Worm (Caenorhabditis elegans) whole organism, L3 larva: Measurements from ENCODE around the gene srh-220.
A peak's percentile ranks its signal among the peaks of the same experiment; 100 is the strongest.

Source experiments
- R02D3.7 ChIP-seq: fragments of 150-350 bp; optimal IDR thresholded peaks from 2 replicates; lab custom pipeline; 2014; ENCODE audit warnings: missing biosample characterization, missing genetic modification characterization
- ama-1 ChIP-seq: fragments of 150-350 bp; optimal IDR thresholded peaks from 2 replicates; lab custom pipeline; 2018
- ceh-16 ChIP-seq: sonication (generic microtip); optimal IDR thresholded peaks from 2 replicates; lab custom pipeline; 2017; ENCODE audit warnings: missing biosample characterization, missing genetic modification characterization
- ceh-28 ChIP-seq: fragments of 150-350 bp; optimal IDR thresholded peaks from 2 replicates; lab custom pipeline; 2014; ENCODE audit warnings: missing biosample characterization, missing genetic modification reagents, missing genetic modification characterization
- daf-12 ChIP-seq: fragments of 150-350 bp; optimal IDR thresholded peaks from 2 replicates; lab custom pipeline; 2014; ENCODE audit warnings: missing biosample characterization, missing genetic modification reagents, missing genetic modification characterization
- egl-27 ChIP-seq: sonication (generic microtip); optimal IDR thresholded peaks from 4 replicates; lab custom pipeline; 2017; ENCODE audit warnings: missing biosample characterization, missing genetic modification reagents, missing genetic modification characterization
- egl-5 ChIP-seq: fragments of 150-350 bp; optimal IDR thresholded peaks from 2 replicates; lab custom pipeline; 2017; ENCODE audit warnings: missing biosample characterization, missing genetic modification reagents, missing genetic modification characterization, inconsistent platforms
- elt-2 ChIP-seq: sonication (generic microtip); optimal IDR thresholded peaks from 2 replicates; lab custom pipeline; 2016; ENCODE audit warnings: missing genetic modification reagents, mild to moderate bottlenecking, missing genetic modification characterization, missing compliant biosample characterization
- fkh-10 ChIP-seq: sonication (generic microtip); optimal IDR thresholded peaks from 2 replicates; lab custom pipeline; 2017; ENCODE audit warnings: missing biosample characterization, missing genetic modification reagents, missing genetic modification characterization
- fkh-2 ChIP-seq: fragments of 150-350 bp; optimal IDR thresholded peaks from 2 replicates; lab custom pipeline; 2014; ENCODE audit warnings: missing biosample characterization, missing genetic modification reagents, missing genetic modification characterization
- fos-1 ChIP-seq: fragments of 150-350 bp; optimal IDR thresholded peaks from 2 replicates; lab custom pipeline; 2014; ENCODE audit warnings: missing biosample characterization, missing genetic modification characterization
- jun-1 ChIP-seq: fragments of 150-350 bp; optimal IDR thresholded peaks from 2 replicates; lab custom pipeline; 2014; ENCODE audit warnings: missing biosample characterization, missing genetic modification reagents, missing genetic modification characterization
- lin-15B ChIP-seq: fragments of 150-350 bp; optimal IDR thresholded peaks from 2 replicates; lab custom pipeline; 2014; ENCODE audit warnings: missing biosample characterization, missing genetic modification characterization
- lin-39 ChIP-seq: fragments of 150-350 bp; optimal IDR thresholded peaks from 2 replicates; lab custom pipeline; 2018; ENCODE audit warnings: missing biosample characterization, missing genetic modification reagents, missing genetic modification characterization
- lsy-12 ChIP-seq: sonication (generic microtip); optimal IDR thresholded peaks from 2 replicates; lab custom pipeline; 2016; ENCODE audit warnings: mild to moderate bottlenecking, missing genetic modification characterization, missing compliant biosample characterization
- mdl-1 ChIP-seq: fragments of 150-350 bp; optimal IDR thresholded peaks from 2 replicates; lab custom pipeline; 2014; ENCODE audit warnings: missing biosample characterization, missing genetic modification characterization
- nfya-1 ChIP-seq: sonication (generic microtip); optimal IDR thresholded peaks from 2 replicates; lab custom pipeline; 2017; ENCODE audit warnings: missing genetic modification characterization, mild to moderate bottlenecking, missing compliant biosample characterization, antibody characterized with exemption, moderate library complexity; ENCODE audit not compliant: insufficient read depth
- nhr-11 ChIP-seq: fragments of 150-350 bp; optimal IDR thresholded peaks from 2 replicates; lab custom pipeline; 2014; ENCODE audit warnings: missing biosample characterization, missing genetic modification characterization
- nhr-12 ChIP-seq: fragments of 150-350 bp; optimal IDR thresholded peaks from 2 replicates; lab custom pipeline; 2014; ENCODE audit warnings: missing biosample characterization, missing genetic modification characterization
- nhr-23 ChIP-seq: fragments of 150-350 bp; optimal IDR thresholded peaks from 2 replicates; lab custom pipeline; 2014; ENCODE audit warnings: missing biosample characterization, missing genetic modification reagents, missing genetic modification characterization
- nhr-237 ChIP-seq: fragments of 150-350 bp; optimal IDR thresholded peaks from 2 replicates; lab custom pipeline; 2014; ENCODE audit warnings: missing biosample characterization, missing genetic modification characterization
- nhr-25 ChIP-seq: sonication (generic microtip); optimal IDR thresholded peaks from 2 replicates; lab custom pipeline; 2017; ENCODE audit warnings: missing biosample characterization, missing genetic modification characterization
- nhr-28 ChIP-seq: fragments of 150-350 bp; optimal IDR thresholded peaks from 2 replicates; lab custom pipeline; 2014; ENCODE audit warnings: missing biosample characterization, missing genetic modification characterization
- nhr-77 ChIP-seq: fragments of 150-350 bp; optimal IDR thresholded peaks from 2 replicates; lab custom pipeline; 2014; ENCODE audit warnings: missing biosample characterization, missing genetic modification characterization
- pqm-1 ChIP-seq: fragments of 150-350 bp; optimal IDR thresholded peaks from 2 replicates; lab custom pipeline; 2017; ENCODE audit warnings: missing biosample characterization, missing genetic modification characterization, inconsistent platforms
- sea-2 ChIP-seq: fragments of 150-350 bp; sonication (generic microtip); optimal IDR thresholded peaks from 4 replicates; lab custom pipeline; 2014; ENCODE audit warnings: missing biosample characterization, missing genetic modification reagents, missing genetic modification characterization
- snpc-4 ChIP-seq: fragments of 150-350 bp; optimal IDR thresholded peaks from 2 replicates; lab custom pipeline; 2014; ENCODE audit warnings: missing biosample characterization, missing genetic modification characterization
- tbx-2 ChIP-seq: sonication (generic microtip); optimal IDR thresholded peaks from 2 replicates; lab custom pipeline; 2016; ENCODE audit warnings: mild to moderate bottlenecking, missing genetic modification characterization, missing compliant biosample characterization
- zag-1 ChIP-seq: fragments of 150-350 bp; optimal IDR thresholded peaks from 2 replicates; lab custom pipeline; 2014; ENCODE audit warnings: missing biosample characterization, missing genetic modification characterization
- ztf-11 ChIP-seq: fragments of 150-350 bp; optimal IDR thresholded peaks from 2 replicates; lab custom pipeline; 2014; ENCODE audit warnings: missing biosample characterization, missing genetic modification characterization

srh-220 gene

ce11 chrIV:3973049-3973448, 4.8 kb downstream of the srh-220 start, which contains the start of gene clec-79:
Gene clec-79, plus strand, starts transcription at chrIV:3973349.
- TF ChIP-seq lin-39 (no peak), sea-2 (GFP tag; lab: Kevin White, UChicago) (no peak), ceh-16 (tag; lab: Kevin White, UChicago) (no peak), egl-5 (tag; lab: Kevin White, UChicago) (no peak), egl-27 (tag; lab: Kevin White, UChicago) (no peak), lin-15B (no peak), ceh-28 (tag; lab: Kevin White, UChicago) (no peak), nhr-28 (tag; lab: Kevin White, UChicago) (no peak), mdl-1 (tag; lab: Kevin White, UChicago) (no peak), nfya-1 (no peak), nhr-11 (no peak), nhr-12 (tag; lab: Kevin White, UChicago) (no peak), daf-12 (no peak), nhr-237 (tag; lab: Kevin White, UChicago) (no peak), fkh-2 (tag; lab: Kevin White, UChicago) (no peak), nhr-25 (tag; lab: Kevin White, UChicago) (no peak), fos-1 (tag; lab: Kevin White, UChicago) (no peak), snpc-4 (tag; lab: Kevin White, UChicago) (no peak)

DNA sequence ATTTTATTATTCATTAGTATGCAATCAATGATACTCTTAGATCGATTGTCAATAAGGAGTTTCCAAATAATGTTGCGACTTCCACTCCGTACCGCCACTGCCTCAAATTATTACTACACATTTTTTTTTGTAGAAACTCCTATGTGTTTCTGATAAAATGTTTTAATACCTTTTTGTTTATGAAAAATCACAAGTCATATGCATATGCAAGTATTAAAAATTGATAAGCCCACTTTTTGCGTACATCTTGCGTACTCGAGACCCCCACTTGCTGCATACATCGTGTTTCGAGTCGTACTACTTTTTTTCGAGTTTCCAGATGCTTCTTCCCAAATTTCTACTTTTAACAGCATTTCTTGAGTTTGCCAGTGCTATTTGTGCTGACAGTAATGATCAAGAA, 12.8 kb downstream of the srh-220 start, which contains the start of gene clec-76:
Gene clec-76 (plus strand): TSS at position 234 of the 400 bp plus-strand sequence.
- TF ChIP-seq pqm-1 (tag; lab: Kevin White, UChicago), result peak; percentile 25
- TF ChIP-seq nhr-77 (tag; lab: Kevin White, UChicago), result no peak
- no peak for TF ChIP-seq fos-1 (tag; lab: Kevin White, UChicago)
- no peak for TF ChIP-seq nhr-237 (tag; lab: Kevin White, UChicago)
- TF ChIP-seq elt-2 (tag; lab: Kevin White, UChicago), result peak; percentile 63

- TF ChIP-seq tbx-2 (no peak), elt-2 (tag; lab: Kevin White, UChicago) (peak; percentile 72)
Measured at ce11 chrIV:3963498-3963897, 14.3 kb downstream of the srh-220 start.

DNA sequence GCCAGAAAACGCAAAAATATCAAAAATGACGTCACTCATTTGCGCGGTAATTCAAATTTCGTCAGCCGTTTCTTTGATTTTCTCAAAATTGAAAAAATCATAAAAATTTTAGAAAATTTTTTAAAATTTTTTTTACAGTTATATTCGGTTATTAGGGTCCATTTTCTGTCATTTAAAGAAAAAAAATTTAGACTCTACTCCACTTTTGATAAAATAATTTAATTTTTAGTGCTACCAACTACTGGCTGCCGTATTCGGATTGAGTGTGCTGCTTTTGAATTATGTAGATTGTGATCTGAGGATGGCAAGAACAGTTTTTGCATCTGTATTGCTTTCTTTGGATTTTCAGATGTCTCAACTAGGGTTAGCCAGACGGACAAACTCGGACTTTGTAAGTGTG, 15.2 kb downstream of the srh-220 start, which contains the start of gene Y46C8AM.1:
Gene Y46C8AM.1 (plus strand): TSS at position 301 of the 400 bp plus-strand sequence.
- TF ChIP-seq fkh-2 (tag; lab: Kevin White, UChicago), result no peak
- no peak for TF ChIP-seq zag-1 (tag; lab: Kevin White, UChicago)
- TF ChIP-seq tbx-2, result no peak
- no peak for TF ChIP-seq fkh-10
- TF ChIP-seq elt-2 (tag; lab: Kevin White, UChicago), result no peak
- TF ChIP-seq jun-1, result no peak
- no peak for TF ChIP-seq ztf-11 (tag; lab: Kevin White, UChicago)
- TF ChIP-seq ama-1 (lab: Kevin White, UChicago), result no peak
- no peak for TF ChIP-seq lsy-12 (tag; lab: Kevin White, UChicago)
- TF ChIP-seq nhr-23 (tag; lab: Kevin White, UChicago), result no peak

ce11 chrIV:3960396-3960795, 17.4 kb downstream of the srh-220 start, which contains the start of gene clec-75:
Gene clec-75, plus strand, starts transcription at chrIV:3960734.
- peak; percentile 63 for TF ChIP-seq elt-2 (tag; lab: Kevin White, UChicago)
- peak; percentile 42 for TF ChIP-seq pqm-1 (tag; lab: Kevin White, UChicago)
- TF ChIP-seq fkh-2 (tag; lab: Kevin White, UChicago), result no peak
- peak; percentile 20 for TF ChIP-seq jun-1
- TF ChIP-seq, all 47 proteins: peak for 3

DNA sequence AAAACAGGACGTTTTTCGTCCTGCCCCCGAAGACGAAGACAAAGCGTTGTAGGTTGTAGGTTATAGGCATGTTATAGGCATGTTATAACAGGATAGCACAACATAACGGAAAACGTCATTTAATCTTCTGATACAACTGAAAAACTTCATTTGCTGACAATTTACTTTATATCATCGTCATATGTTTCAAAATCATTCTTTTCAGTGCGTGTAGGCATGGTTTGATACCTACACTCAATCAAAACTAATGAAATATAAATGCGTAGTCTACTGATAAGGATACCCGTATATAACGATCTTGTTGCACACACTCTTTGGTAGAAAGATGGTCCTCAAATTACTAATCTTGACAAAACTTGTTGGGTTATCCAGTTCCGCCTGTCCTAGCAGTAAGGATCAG, 21.1 kb downstream of the srh-220 start, which contains the start of gene clec-74:
Gene clec-74 (plus strand): TSS at position 301 of the 400 bp plus-strand sequence.
- no peak for TF ChIP-seq R02D3.7 (tag; lab: Kevin White, UChicago)
- no peak for TF ChIP-seq nhr-12 (tag; lab: Kevin White, UChicago)
- TF ChIP-seq tbx-2, result no peak
- TF ChIP-seq ama-1 (lab: Kevin White, UChicago), result no peak
- no peak for TF ChIP-seq fkh-10
- no peak for TF ChIP-seq daf-12
- no peak for TF ChIP-seq snpc-4 (tag; lab: Kevin White, UChicago)
